Worm (Caenorhabditis elegans): ENCODE measurements around the gene str-159.

DNA sequence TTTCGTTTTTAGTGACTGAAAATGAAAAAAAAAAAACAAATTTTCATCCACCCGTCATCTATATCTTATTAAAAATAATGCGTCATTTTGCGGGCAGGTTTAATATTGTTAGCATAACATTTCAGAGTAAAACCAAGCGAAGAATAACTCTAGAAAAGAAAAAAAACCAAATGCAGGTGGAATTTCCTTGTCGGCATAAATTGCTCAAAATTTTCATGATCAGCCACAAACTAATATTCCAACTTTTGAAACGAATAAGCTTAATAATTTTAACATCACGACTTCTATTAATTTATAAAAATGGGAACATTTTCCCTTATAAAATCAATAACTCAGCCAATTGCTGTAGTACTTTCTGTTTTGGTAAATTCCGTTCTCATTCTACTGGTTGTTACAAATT is 6.5 kb downstream of the str-159 start, which contains the start of gene str-155:
- no peak for TF ChIP-seq eor-1 (tag; optimal IDR thresholded peaks at IDR 0.05)
- TF ChIP-seq pqm-1 (tag; optimal IDR thresholded peaks at IDR 0.05): no peak
- no peak for TF ChIP-seq ceh-82 (tag; optimal IDR thresholded peaks at IDR 0.05)
- TF ChIP-seq R02D3.7 (tag; optimal IDR thresholded peaks at IDR 0.05): no peak
- no peak for TF ChIP-seq nfya-1 (tag; optimal IDR thresholded peaks at IDR 0.05; ENCODE audit: insufficient read depth)
- no peak for TF ChIP-seq nhr-237 (tag; optimal IDR thresholded peaks at IDR 0.05)
- TF ChIP-seq elt-2 (tag; optimal IDR thresholded peaks at IDR 0.05): no peak
- TF ChIP-seq ama-1 (optimal IDR thresholded peaks at IDR 0.05): no peak
